Fruit fly (Drosophila melanogaster): Measurements from ENCODE around the gene CG2901.

DNA sequence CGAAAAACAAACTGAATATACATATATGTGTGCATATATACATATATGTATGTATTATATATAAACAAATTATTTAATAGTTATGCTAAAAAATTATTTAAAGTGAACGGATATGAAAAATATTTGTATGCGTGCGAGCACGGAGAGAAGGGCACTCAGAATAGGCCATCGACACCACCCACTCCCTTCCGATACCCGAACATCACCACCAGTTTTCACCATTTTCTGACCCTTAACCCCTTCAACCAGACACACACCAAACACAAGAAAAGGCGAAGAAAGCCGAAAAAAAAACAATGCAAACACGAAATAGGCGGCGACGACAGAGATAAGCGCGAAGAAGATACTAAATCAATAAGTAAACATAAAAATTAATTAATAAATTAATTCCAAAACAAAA is 38.7 kb upstream of the CG2901 start:
- TF ChIP-seq psq (GFP tag; optimal IDR thresholded peaks at IDR 0.05) (no peak), jim (GFP tag; optimal IDR thresholded peaks at IDR 0.05) (no peak), dsf (GFP tag; optimal IDR thresholded peaks at IDR 0.05; ENCODE audit: borderline replicate concordance) (no peak), Abd-B (GFP tag; optimal IDR thresholded peaks at IDR 0.05) (no peak), sage (GFP tag; optimal IDR thresholded peaks at IDR 0.05) (no peak), foxo (GFP tag; optimal IDR thresholded peaks at IDR 0.05) (no peak), usp (GFP tag; optimal IDR thresholded peaks at IDR 0.05) (no peak), h (GFP tag; optimal IDR thresholded peaks at IDR 0.05) (no peak), OdsH (GFP tag; optimal IDR thresholded peaks at IDR 0.05) (no peak)

Data from whole organism, wandering third instar larva.